Worm (Caenorhabditis elegans): ENCODE measurements around the gene cpt-6.

Gene cpt-6

DNA sequence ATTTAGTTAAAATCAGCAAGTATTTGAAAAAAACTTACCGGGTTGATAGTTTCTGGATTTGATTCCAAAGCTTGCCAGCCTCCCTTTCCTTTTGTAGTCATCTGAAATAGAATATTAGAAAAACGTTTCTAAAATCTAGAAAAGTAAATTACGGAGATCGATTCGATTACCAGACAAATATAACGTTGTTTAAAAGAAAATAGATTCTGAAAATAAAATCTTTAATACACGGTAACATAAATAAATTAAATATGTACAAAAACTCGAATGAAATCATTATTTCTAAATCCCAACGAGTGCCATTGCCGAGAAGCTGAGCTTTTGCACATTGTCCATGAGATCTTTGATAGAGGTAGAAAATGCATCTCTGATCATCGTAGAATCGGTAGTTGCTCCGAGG, 15.0 kb upstream of the cpt-6 start, which contains the start of gene ubh-3:
Gene ubh-3, minus strand, starts transcription at position 101 of the 400 bp plus-strand sequence.
- TF ChIP-seq madf-5 (GFP tag; IDR thresholded peaks at IDR 0.05): no peak
- no peak for TF ChIP-seq hmg-1.1 (GFP tag; IDR thresholded peaks at IDR 0.05)
- TF ChIP-seq Y105C5A.15 (GFP tag; IDR thresholded peaks at IDR 0.05): no peak
- no peak for TF ChIP-seq nhr-25 (tag; optimal IDR thresholded peaks at IDR 0.05; ENCODE audit: borderline replicate concordance, insufficient read depth)
- TF ChIP-seq unc-62 (GFP tag; optimal IDR thresholded peaks at IDR 0.05 in 1 of 2): no peak
- no peak for TF ChIP-seq unc-62 (tag; optimal IDR thresholded peaks at IDR 0.05)
- TF ChIP-seq ceh-62 (tag; optimal IDR thresholded peaks at IDR 0.05): no peak
- no peak for TF ChIP-seq nhr-11 (tag; optimal IDR thresholded peaks at IDR 0.05)
- no peak for TF ChIP-seq F26F4.8 (GFP tag; conservative IDR thresholded peaks at IDR 0.05)
- TF ChIP-seq mep-1 (tag; optimal IDR thresholded peaks at IDR 0.05): no peak
- TF ChIP-seq daf-19 (GFP tag; conservative IDR thresholded peaks at IDR 0.05): no peak
- no peak for TF ChIP-seq mxl-3 (GFP tag; optimal IDR thresholded peaks at IDR 0.05)
- TF ChIP-seq nhr-42 (GFP tag; IDR thresholded peaks at IDR 0.05): no peak
- TF ChIP-seq dve-1 (tag; optimal IDR thresholded peaks at IDR 0.05; ENCODE audit: insufficient read depth): no peak
- no peak for TF ChIP-seq dmd-8 (GFP tag; IDR thresholded peaks at IDR 0.05)
- no peak for TF ChIP-seq ama-1 (optimal IDR thresholded peaks at IDR 0.05)
- TF ChIP-seq mes-2 (tag; optimal IDR thresholded peaks at IDR 0.05; ENCODE audit: poor library complexity, severe bottlenecking): no peak
- no peak for TF ChIP-seq zfp-2 (tag; optimal IDR thresholded peaks at IDR 0.05)
- TF ChIP-seq nhr-10 (tag; optimal IDR thresholded peaks at IDR 0.05): no peak
- TF ChIP-seq unc-130 (GFP tag; optimal IDR thresholded peaks at IDR 0.05): no peak
- TF ChIP-seq Y48G9A.11 (GFP tag; IDR thresholded peaks at IDR 0.05): no peak

ce11 chrV:6506238-6506956, 12.7 kb upstream of the cpt-6 start:
- TF ChIP-seq unc-62 (GFP tag; optimal IDR thresholded peaks at IDR 0.05 in 1 of 2) (peak in 1 of 2 experiments; percentile 95), unc-62 (tag; optimal IDR thresholded peaks at IDR 0.05) (no peak), nhr-77 (tag; optimal IDR thresholded peaks at IDR 0.05) (no peak)

- no peak for TF ChIP-seq daf-12 (tag; optimal IDR thresholded peaks at IDR 0.05)
- TF ChIP-seq pha-4 (GFP tag; IDR thresholded peaks at IDR 0.05): no peak
- no peak for TF ChIP-seq pha-4 (tag; optimal IDR thresholded peaks at IDR 0.05)
- TF ChIP-seq nhr-48 (tag; optimal IDR thresholded peaks at IDR 0.05): peak; percentile 10
- no peak for TF ChIP-seq nhr-111 (GFP tag; optimal IDR thresholded peaks at IDR 0.05)
- TF ChIP-seq zip-11 (GFP tag; IDR thresholded peaks at IDR 0.05): no peak
- no peak for TF ChIP-seq nhr-25 (tag; optimal IDR thresholded peaks at IDR 0.05; ENCODE audit: borderline replicate concordance, insufficient read depth)
- no peak for TF ChIP-seq nhr-10 (tag; optimal IDR thresholded peaks at IDR 0.05)
- no peak for TF ChIP-seq Y105C5A.15 (GFP tag; IDR thresholded peaks at IDR 0.05)
- TF ChIP-seq lir-3 (tag; optimal IDR thresholded peaks at IDR 0.05): no peak
- TF ChIP-seq zip-2 (tag; optimal IDR thresholded peaks at IDR 0.05): no peak
- TF ChIP-seq mes-2 (tag; optimal IDR thresholded peaks at IDR 0.05; ENCODE audit: poor library complexity, severe bottlenecking): no peak
- TF ChIP-seq unc-62 (GFP tag; optimal IDR thresholded peaks at IDR 0.05 in 1 of 2): peak in 1 of 2 experiments; percentile 65
- TF ChIP-seq unc-62 (tag; optimal IDR thresholded peaks at IDR 0.05): no peak
- no peak for TF ChIP-seq lin-13 (GFP tag; optimal IDR thresholded peaks at IDR 0.05)
- TF ChIP-seq duxl-1 (tag; optimal IDR thresholded peaks at IDR 0.05; ENCODE audit: poor library complexity): no peak
- no peak for TF ChIP-seq madf-5 (GFP tag; IDR thresholded peaks at IDR 0.05)
- TF ChIP-seq dmd-8 (GFP tag; IDR thresholded peaks at IDR 0.05): no peak
- 0 out of 2 replicates have a peak, but pooled peaks have one; percentile 34 for TF ChIP-seq ceh-20 (GFP tag; IDR thresholded peaks at IDR 0.05)
- no peak for TF ChIP-seq gei-8 (GFP tag; optimal IDR thresholded peaks at IDR 0.05)
- TF ChIP-seq attf-4 (tag; optimal IDR thresholded peaks at IDR 0.05): no peak
- no peak for TF ChIP-seq nhr-11 (tag; optimal IDR thresholded peaks at IDR 0.05)
- TF ChIP-seq spr-3 (GFP tag; optimal IDR thresholded peaks at IDR 0.05): no peak
- peak; percentile 70 for TF ChIP-seq hlh-30 (tag; optimal IDR thresholded peaks at IDR 0.05; ENCODE audit: insufficient read depth)
- TF ChIP-seq hlh-11 (tag; optimal IDR thresholded peaks at IDR 0.05): peak; percentile 27
- TF ChIP-seq ceh-44 (GFP tag; IDR thresholded peaks at IDR 0.05): no peak
- TF ChIP-seq ZK337.2 (GFP tag; IDR thresholded peaks at IDR 0.05): no peak
- no peak for TF ChIP-seq dpl-1 (GFP tag; optimal IDR thresholded peaks at IDR 0.05)
- no peak for TF ChIP-seq zfp-3 (GFP tag; conservative IDR thresholded peaks at IDR 0.05)
- no peak for TF ChIP-seq mdl-1 (tag; optimal IDR thresholded peaks at IDR 0.05)
- no peak for TF ChIP-seq Y75B8A.6 (GFP tag; IDR thresholded peaks at IDR 0.05)
- TF ChIP-seq lin-39 (tag; optimal IDR thresholded peaks at IDR 0.05): no peak
Measured at ce11 chrV:6505339-6505811, 11.7 kb upstream of the cpt-6 start, which contains the start of gene W01A11.7. Gene W01A11.7, minus strand, starts transcription at chrV:6505389.

Measured in whole organism, L4 larva.